Fruit fly (Drosophila melanogaster): ENCODE data around the gene cact.

Gene cact

DNA sequence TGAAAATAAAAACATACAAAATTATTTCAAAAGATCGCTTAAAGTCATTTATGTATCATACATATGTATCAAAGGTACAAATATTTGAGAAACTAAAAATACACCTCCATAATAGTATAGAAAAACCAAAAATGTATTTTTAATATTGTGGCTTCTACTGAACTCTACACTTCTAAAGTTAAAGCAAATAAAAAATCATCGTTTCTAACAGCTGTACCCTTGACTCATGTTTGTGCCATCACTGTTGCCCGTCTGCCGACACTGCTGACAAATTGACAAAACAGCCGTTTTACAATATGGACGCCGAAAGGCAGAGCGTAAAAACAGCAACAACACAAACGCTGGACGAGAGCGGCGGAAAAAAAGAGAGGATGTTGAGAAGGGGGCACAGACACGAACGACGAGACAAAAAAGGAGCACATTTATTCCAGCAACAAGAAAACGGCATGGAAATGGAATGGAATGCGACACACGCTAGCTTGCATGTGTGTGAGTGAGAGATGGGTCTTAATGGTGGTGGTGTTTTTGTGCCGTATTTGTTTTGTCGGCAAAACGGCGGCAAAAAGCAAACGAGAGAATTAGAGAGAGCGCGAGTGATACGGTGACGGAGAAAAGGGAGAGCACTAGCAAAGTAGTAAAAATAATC, 39.5 kb downstream of the cact start (continued):
- TF ChIP-seq CG6683 (GFP tag; optimal IDR thresholded peaks at IDR 0.05): peak; percentile 67
- peak; percentile 72 for TF ChIP-seq pnt (GFP tag; optimal IDR thresholded peaks at IDR 0.05)
- no peak for TF ChIP-seq CG43689 (GFP tag; IDR thresholded peaks at IDR 0.05)
- TF ChIP-seq CG15073 (GFP tag; optimal IDR thresholded peaks at IDR 0.05): peak; percentile 98
- TF ChIP-seq fd64A (GFP tag; optimal IDR thresholded peaks at IDR 0.05): peak; percentile 55
- TF ChIP-seq CG11696 (GFP tag; IDR thresholded peaks at IDR 0.05): no peak
- TF ChIP-seq CG12299 (tag; optimal IDR thresholded peaks at IDR 0.05): peak; percentile 68
- peak; percentile 74 for TF ChIP-seq az2 (GFP tag; optimal IDR thresholded peaks at IDR 0.05)
- TF ChIP-seq Nf-YC (tag; optimal IDR thresholded peaks at IDR 0.05): peak; percentile 57
- TF ChIP-seq CG30431 (GFP tag; optimal IDR thresholded peaks at IDR 0.05): peak; percentile 55
- peak; percentile 84 for TF ChIP-seq CG4854 (GFP tag; optimal IDR thresholded peaks at IDR 0.05)
- peak; percentile 88 for TF ChIP-seq Dek (tag; optimal IDR thresholded peaks at IDR 0.05)
- peak; percentile 51 for TF ChIP-seq CG1647 (GFP tag; optimal IDR thresholded peaks at IDR 0.05)
- TF ChIP-seq h (optimal IDR thresholded peaks at IDR 0.05): no peak
- TF ChIP-seq CG8924 (tag; optimal IDR thresholded peaks at IDR 0.05): peak; percentile 87
- no peak for TF ChIP-seq prd (optimal IDR thresholded peaks at IDR 0.05)
- no peak for TF ChIP-seq prd (GFP tag; IDR thresholded peaks at IDR 0.05)
- no peak for TF ChIP-seq hth (optimal IDR thresholded peaks at IDR 0.05)
- no peak for TF ChIP-seq gt (GFP tag; IDR thresholded peaks at IDR 0.05)
- peak; percentile 67 for TF ChIP-seq nom (GFP tag; optimal IDR thresholded peaks at IDR 0.05)
- TF ChIP-seq CG7556 (GFP tag; optimal IDR thresholded peaks at IDR 0.05): peak; percentile 81
- no peak for TF ChIP-seq CG11085 (GFP tag; IDR thresholded peaks at IDR 0.05)
- no peak for TF ChIP-seq ro (GFP tag; IDR thresholded peaks at IDR 0.05)
- no peak for TF ChIP-seq Tbp (GFP tag; optimal IDR thresholded peaks at IDR 0.05)
- TF ChIP-seq CG2120 (GFP tag; optimal IDR thresholded peaks at IDR 0.05): peak; percentile 94
- TF ChIP-seq ATbp (GFP tag; optimal IDR thresholded peaks at IDR 0.05): peak; percentile 78
- TF ChIP-seq mld (GFP tag; IDR thresholded peaks at IDR 0.05; ENCODE audit: partially characterized antibody): no peak
- TF ChIP-seq sd (tag; optimal IDR thresholded peaks at IDR 0.05): peak; percentile 99
- TF ChIP-seq CG2712 (tag; optimal IDR thresholded peaks at IDR 0.05): peak; percentile 90
- no peak for TF ChIP-seq CG14965 (GFP tag; optimal IDR thresholded peaks at IDR 0.05; ENCODE audit: borderline replicate concordance)
- TF ChIP-seq CG32532 (GFP tag; IDR thresholded peaks at IDR 0.05): no peak
- peak; percentile 74 for TF ChIP-seq CG1792 (GFP tag; optimal IDR thresholded peaks at IDR 0.05)
- peak; percentile 80 for TF ChIP-seq corto (GFP tag; optimal IDR thresholded peaks at IDR 0.05)
- TF ChIP-seq CG2875 (GFP tag; optimal IDR thresholded peaks at IDR 0.05): peak; percentile 59
- TF ChIP-seq CG15011 (GFP tag; optimal IDR thresholded peaks at IDR 0.05): peak; percentile 81
- peak; percentile 35 for TF ChIP-seq Usf (GFP tag; optimal IDR thresholded peaks at IDR 0.05)
- TF ChIP-seq her (GFP tag; optimal IDR thresholded peaks at IDR 0.05): peak; percentile 74
- TF ChIP-seq danr (GFP tag; IDR thresholded peaks at IDR 0.05): no peak
- TF ChIP-seq CG3281 (GFP tag; optimal IDR thresholded peaks at IDR 0.05): peak; percentile 92
- TF ChIP-seq ewg (GFP tag; optimal IDR thresholded peaks at IDR 0.05): peak; percentile 66
- peak; percentile 43 to 74 for TF ChIP-seq chif (GFP tag; optimal IDR thresholded peaks at IDR 0.05)
- TF ChIP-seq Dll (GFP tag; IDR thresholded peaks at IDR 0.05; ENCODE audit: partially characterized antibody): no peak
- no peak for TF ChIP-seq hkb (optimal IDR thresholded peaks at IDR 0.05)
- no peak for TF ChIP-seq hkb (GFP tag; IDR thresholded peaks at IDR 0.05)
- peak; percentile 83 for TF ChIP-seq Dip3 (GFP tag; optimal IDR thresholded peaks at IDR 0.05)
- peak; percentile 88 for TF ChIP-seq CG10209 (GFP tag; optimal IDR thresholded peaks at IDR 0.05)
- TF ChIP-seq cad (GFP tag; optimal IDR thresholded peaks at IDR 0.05): no peak
- TF ChIP-seq gfzf (GFP tag; optimal IDR thresholded peaks at IDR 0.05): no peak
- no peak for TF ChIP-seq zen2 (GFP tag; IDR thresholded peaks at IDR 0.05; ENCODE audit: partially characterized antibody)
- peak; percentile 81 for TF ChIP-seq NfI (GFP tag; optimal IDR thresholded peaks at IDR 0.05)
- TF ChIP-seq Lhr (GFP tag; optimal IDR thresholded peaks at IDR 0.05): peak; percentile 25

Measured in whole organism, embryonic.